Worm (Caenorhabditis elegans): Measurements from ENCODE around the gene srh-52.
"Not testable (repeated sequence)": the region's sequence is repeated elsewhere in the genome, so short reads cannot be mapped to it uniquely, and the experiment has no call there.

srh-52 gene

ce11 chrV:15361412-15361811 lies 14.7 kb downstream of the srh-52 start, which contains the start of gene ech-1.1:
Gene ech-1.1, minus strand, starts transcription at chrV:15361512.
- TF ChIP-seq ceh-90, nhr-28, tbx-2 (tag; optimal IDR thresholded peaks at IDR 0.05): not testable (repeated sequence)

- TF ChIP-seq nhr-84 (tag; optimal IDR thresholded peaks at IDR 0.05) (no peak), nhr-77 (tag; optimal IDR thresholded peaks at IDR 0.05) (no peak), pax-3 (tag; optimal IDR thresholded peaks at IDR 0.05) (peak; percentile 67), nhr-85 (tag) (no peak), elt-2 (tag; optimal IDR thresholded peaks at IDR 0.05) (peak; percentile 98), nhr-20 (tag; optimal IDR thresholded peaks at IDR 0.05) (peak; percentile 63), efl-1 (optimal IDR thresholded peaks at IDR 0.05) (no peak), efl-1 (GFP tag; optimal IDR thresholded peaks at IDR 0.05 in 1 of 2) (peak in 1 of 2 experiments; percentile 44), pqm-1 (tag; optimal IDR thresholded peaks at IDR 0.05) (peak; percentile 55), lin-35 (GFP tag; optimal IDR thresholded peaks at IDR 0.05) (peak in 1 of 2 experiments; percentile 42)
These were observed 21.5 kb downstream of the srh-52 start, which contains the start of gene C29F3.7 for ce11 chrV:15354648-15355047. Gene C29F3.7, plus strand, starts transcription at chrV:15354901.

- no peak for TF ChIP-seq elt-2 (tag; optimal IDR thresholded peaks at IDR 0.05)
- no peak for TF ChIP-seq nhr-12 (tag; optimal IDR thresholded peaks at IDR 0.05)
- no peak for TF ChIP-seq C16A3.4 (tag; optimal IDR thresholded peaks at IDR 0.05)
- no peak for TF ChIP-seq mef-2 (tag; optimal IDR thresholded peaks at IDR 0.05)
- TF ChIP-seq nhr-71 (tag; optimal IDR thresholded peaks at IDR 0.05), result no peak
- no peak for TF ChIP-seq tlp-1 (tag; optimal IDR thresholded peaks at IDR 0.05)
- TF ChIP-seq mab-9 (GFP tag; IDR thresholded peaks at IDR 0.05), result no peak
- TF ChIP-seq F16B12.6 (tag; optimal IDR thresholded peaks at IDR 0.05), result no peak
- TF ChIP-seq swsn-7 (tag; optimal IDR thresholded peaks at IDR 0.05), result no peak
- no peak for TF ChIP-seq rnt-1 (tag; optimal IDR thresholded peaks at IDR 0.05)
- TF ChIP-seq lsy-2 (tag; optimal IDR thresholded peaks at IDR 0.05), result no peak
- no peak for TF ChIP-seq lir-3 (tag; optimal IDR thresholded peaks at IDR 0.05; ENCODE audit: poor library complexity)
- TF ChIP-seq pax-3 (tag; optimal IDR thresholded peaks at IDR 0.05), result no peak
- TF ChIP-seq lin-15B (tag; optimal IDR thresholded peaks at IDR 0.05), result no peak
- no peak for TF ChIP-seq nhr-85 (tag)
- TF ChIP-seq unc-30 (tag; optimal IDR thresholded peaks at IDR 0.05), result no peak
These were observed 23.7 kb downstream of the srh-52 start, which contains the start of gene srx-58 for ce11 chrV:15352376-15352775. Gene srx-58, plus strand, starts transcription at chrV:15352676.

ce11 chrV:15350615-15351014 lies 25.5 kb downstream of the srh-52 start, which contains the start of gene clec-231:
Gene clec-231, minus strand, starts transcription at chrV:15350715.
- no peak for TF ChIP-seq lin-35 (GFP tag; optimal IDR thresholded peaks at IDR 0.05)
- TF ChIP-seq elt-3 (tag; optimal IDR thresholded peaks at IDR 0.05), result no peak

- TF ChIP-seq C04F5.9 (tag; optimal IDR thresholded peaks at IDR 0.05) (no peak), lin-35 (GFP tag; optimal IDR thresholded peaks at IDR 0.05) (no peak), nhr-77 (tag; optimal IDR thresholded peaks at IDR 0.05) (no peak), ztf-11 (tag; optimal IDR thresholded peaks at IDR 0.05) (no peak), jun-1 (tag; optimal IDR thresholded peaks at IDR 0.05) (no peak), ces-1 (GFP tag; optimal IDR thresholded peaks at IDR 0.05) (no peak), lin-13 (GFP tag; optimal IDR thresholded peaks at IDR 0.05) (no peak), nhr-71 (tag; optimal IDR thresholded peaks at IDR 0.05) (no peak), efl-3 (GFP tag; optimal IDR thresholded peaks at IDR 0.05) (no peak), ceh-82 (tag; optimal IDR thresholded peaks at IDR 0.05) (no peak), irx-1 (tag; optimal IDR thresholded peaks at IDR 0.05) (no peak), fos-1 (tag; optimal IDR thresholded peaks at IDR 0.05) (no peak), nhr-90 (tag; optimal IDR thresholded peaks at IDR 0.05; ENCODE audit: poor library complexity) (no peak), hlh-17 (GFP tag; optimal IDR thresholded peaks at IDR 0.05; ENCODE audit: borderline replicate concordance) (no peak), sup-37 (GFP tag; optimal IDR thresholded peaks at IDR 0.05) (no peak)
These were observed 27.1 kb downstream of the srh-52 start, which contains the start of gene clec-230 for ce11 chrV:15349044-15349443. Gene clec-230, minus strand, starts transcription at chrV:15349144.

All from whole organism, L1 larva.